Worm (Caenorhabditis elegans): ENCODE data around the gene nhr-104.

The nhr-104 gene

ce11 chrIV:4780129-4780528, 8.4 kb downstream of the nhr-104 start, which contains the start of gene set-15:
Gene set-15 (minus strand): TSS chrIV:4780229.
- TF ChIP-seq unc-62 (GFP tag; optimal IDR thresholded peaks at IDR 0.05): no peak

DNA sequence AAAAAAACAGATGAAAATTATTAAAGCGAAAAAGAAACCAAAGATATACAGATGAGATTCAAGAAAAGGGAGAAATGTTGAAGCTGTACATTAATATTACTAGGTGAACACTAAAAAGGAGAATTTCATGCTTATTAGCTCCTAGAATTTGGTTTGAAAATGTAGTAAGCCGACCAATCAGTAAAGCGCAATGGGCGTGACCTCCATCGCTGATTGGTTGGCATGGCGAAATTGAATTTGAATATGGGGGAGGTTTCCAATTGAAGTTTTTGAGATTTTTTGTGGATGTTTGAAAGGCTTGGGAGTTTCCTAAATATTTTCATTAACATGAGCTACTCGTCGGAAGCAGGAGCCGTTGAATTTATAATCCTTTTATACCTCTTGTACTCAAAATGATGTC, 12.0 kb downstream of the nhr-104 start:
- no peak for TF ChIP-seq unc-62 (GFP tag; optimal IDR thresholded peaks at IDR 0.05)

DNA sequence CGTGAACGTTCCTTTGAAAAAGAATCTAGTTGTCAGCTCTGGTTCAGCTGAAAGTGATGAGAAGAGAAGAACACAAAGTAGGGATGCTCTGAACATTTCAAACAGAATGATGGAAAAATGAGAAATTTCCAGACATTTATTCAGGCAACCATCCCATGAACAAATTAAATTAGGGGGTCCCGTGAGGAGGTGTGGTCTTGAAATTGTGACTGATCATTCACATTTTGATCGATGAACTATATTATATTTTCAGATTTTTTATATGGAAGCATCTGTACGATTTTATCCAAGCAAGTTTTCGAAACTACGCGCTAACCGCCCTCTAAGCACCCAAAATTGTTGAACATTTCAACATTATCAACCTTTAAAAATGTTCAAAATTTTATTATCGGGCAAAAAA, 12.5 kb downstream of the nhr-104 start, which contains the start of gene R11E3.19:
Gene R11E3.19 (minus strand): TSS at position 101 of the 400 bp plus-strand sequence.
- no peak for TF ChIP-seq unc-62 (GFP tag; optimal IDR thresholded peaks at IDR 0.05)

DNA sequence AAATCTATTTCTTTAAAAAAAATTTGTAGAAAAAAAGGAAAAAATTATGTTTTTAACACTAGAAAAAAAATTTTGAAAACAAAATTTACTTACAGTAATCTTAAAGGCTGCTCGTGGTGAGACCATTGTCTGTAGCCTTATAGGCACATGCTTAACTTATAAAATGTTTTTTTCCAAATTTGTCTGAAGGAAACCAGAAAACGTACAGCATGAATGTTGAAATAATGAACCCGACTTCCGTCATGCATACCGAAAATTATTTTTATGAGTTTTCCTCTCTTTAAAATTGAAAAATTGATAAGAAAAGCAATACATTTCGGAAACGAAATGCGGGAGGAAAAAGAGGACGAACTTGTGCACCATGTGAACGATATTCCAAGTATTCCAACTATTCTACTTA, 16.7 kb downstream of the nhr-104 start, which contains the start of gene R11E3.2:
Gene R11E3.2 (plus strand): TSS at position 301 of the 400 bp plus-strand sequence.
- TF ChIP-seq unc-62 (GFP tag; optimal IDR thresholded peaks at IDR 0.05): no peak

DNA sequence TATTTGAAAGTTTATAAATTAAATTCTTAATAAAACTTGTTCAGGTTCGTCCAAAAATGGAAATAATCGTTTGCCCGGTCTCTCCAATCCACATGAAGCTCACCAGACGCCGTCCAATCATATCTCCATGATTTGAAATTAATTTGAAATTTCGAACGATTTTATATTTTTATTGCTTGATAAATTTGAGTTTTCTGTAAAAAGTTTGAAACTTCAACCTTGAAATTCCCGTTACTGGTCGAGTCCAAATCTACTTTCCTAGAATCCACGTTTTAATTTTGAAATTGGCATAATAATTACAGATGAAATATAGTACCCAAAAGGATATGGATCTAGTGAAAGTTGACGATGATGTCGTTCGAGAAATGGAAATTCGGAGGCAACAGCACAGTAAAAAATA, 24.1 kb downstream of the nhr-104 start, which contains the start of gene npp-26:
Gene npp-26 (plus strand): TSS at position 301 of the 400 bp plus-strand sequence.
- no peak for TF ChIP-seq unc-62 (GFP tag; optimal IDR thresholded peaks at IDR 0.05)

DNA sequence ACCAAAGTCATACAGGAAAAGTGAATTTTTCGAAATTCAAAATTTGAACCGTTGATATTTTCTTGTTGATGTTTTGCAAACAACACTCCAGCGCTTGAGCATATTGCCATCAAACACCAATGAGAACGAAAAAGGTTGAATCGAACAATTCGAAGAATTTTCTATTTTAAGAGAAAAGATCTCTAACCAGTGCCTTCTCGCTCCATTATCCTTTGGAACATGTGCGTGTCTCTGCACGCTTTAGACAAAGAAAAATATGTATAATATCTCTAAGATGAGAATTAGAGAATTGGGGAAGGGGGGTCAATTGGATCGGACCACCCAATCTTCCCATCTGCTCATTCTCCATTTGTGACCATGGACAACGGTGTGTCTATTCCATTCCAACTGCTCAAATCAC, 24.6 kb downstream of the nhr-104 start, which contains the start of gene Y17G9B.2:
Gene Y17G9B.2 (plus strand): TSS at position 301 of the 400 bp plus-strand sequence.
- no peak for TF ChIP-seq unc-62 (GFP tag; optimal IDR thresholded peaks at IDR 0.05)

DNA sequence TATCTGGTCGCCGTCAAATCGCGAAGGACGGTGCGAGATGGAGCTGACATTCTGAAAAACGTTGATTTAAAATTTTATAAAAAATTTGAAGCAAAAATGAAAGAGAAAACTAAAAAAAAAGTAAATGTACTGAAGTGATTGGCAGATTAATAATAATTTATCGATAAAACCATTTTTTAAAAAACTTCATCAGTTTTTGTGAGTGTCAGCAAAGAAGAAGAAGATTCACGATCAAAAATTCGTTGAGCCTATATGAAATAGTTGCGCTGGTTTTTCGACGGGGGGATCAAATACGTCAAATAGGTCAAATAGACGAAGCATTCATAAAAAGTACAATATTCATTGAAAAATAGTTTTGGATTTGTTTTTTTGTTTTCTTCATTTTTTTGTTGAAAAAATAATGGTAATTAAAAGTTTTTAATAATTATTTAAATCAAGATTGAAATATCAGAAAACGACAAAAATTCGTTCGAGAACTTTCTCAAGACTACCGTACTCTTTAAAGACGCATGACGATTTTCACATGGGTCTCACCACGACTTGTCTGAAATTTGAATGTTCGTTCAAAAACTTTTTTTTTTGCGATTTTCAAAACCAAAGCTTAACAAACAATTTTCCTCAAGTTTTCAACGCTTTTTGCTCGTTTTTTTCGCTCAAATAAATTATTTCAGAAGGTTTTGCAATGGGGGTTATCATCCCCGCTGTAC, 28.0 kb downstream of the nhr-104 start, which contains the start of the genes memi-1 and cyp-31A3:
Gene memi-1 (minus strand): TSS at position 51 of the 707 bp plus-strand sequence.
Gene cyp-31A3 (plus strand): TSS at position 672 of the 707 bp plus-strand sequence.
- no peak for TF ChIP-seq unc-62 (GFP tag; optimal IDR thresholded peaks at IDR 0.05)

ce11 chrIV:4758659-4759058, 29.8 kb downstream of the nhr-104 start, which contains the start of gene Y17G9B.8:
Gene Y17G9B.8 (minus strand): TSS chrIV:4758840.
- TF ChIP-seq unc-62 (GFP tag; optimal IDR thresholded peaks at IDR 0.05): no peak

ce11 chrIV:4755929-4756655, 32.4 kb downstream of the nhr-104 start, which contains the start of the genes fbxb-77 and Y17G9B.11:
Gene fbxb-77 (minus strand): TSS chrIV:4756157.
Gene Y17G9B.11 (plus strand): TSS chrIV:4756605.
- no peak for TF ChIP-seq unc-62 (GFP tag; optimal IDR thresholded peaks at IDR 0.05)

DNA sequence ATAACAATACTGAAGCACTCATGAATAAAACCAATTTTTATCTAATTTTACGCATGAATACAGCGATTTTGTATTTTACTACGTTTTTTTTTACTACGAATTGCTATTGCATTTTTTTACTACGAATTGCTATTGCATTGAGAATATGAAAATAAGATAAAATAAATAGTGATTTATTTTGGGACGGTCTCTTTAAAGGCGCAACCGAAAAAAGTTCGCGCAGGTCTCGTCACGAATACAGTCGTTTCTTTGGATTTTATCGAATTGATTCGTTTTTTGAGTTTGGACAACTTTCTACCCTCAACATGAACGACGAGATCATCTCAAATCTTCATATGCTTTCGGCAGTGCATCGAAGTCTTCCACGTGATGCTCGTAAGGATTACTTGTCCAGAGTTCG, 36.7 kb downstream of the nhr-104 start, which contains the start of gene Y17G9B.4:
Gene Y17G9B.4 (plus strand): TSS at position 306 of the 400 bp plus-strand sequence.
- no peak for TF ChIP-seq unc-62 (GFP tag; optimal IDR thresholded peaks at IDR 0.05)

- TF ChIP-seq unc-62 (GFP tag; optimal IDR thresholded peaks at IDR 0.05): peak; percentile 61
Measured at ce11 chrIV:4749728-4750278, 38.7 kb downstream of the nhr-104 start, which contains the start of the genes rpl-20 and Y17G9B.5. Gene rpl-20 (minus strand): TSS chrIV:4749778. Gene Y17G9B.5 (plus strand): TSS chrIV:4750240.

- no peak for TF ChIP-seq unc-62 (GFP tag; optimal IDR thresholded peaks at IDR 0.05)
Measured at ce11 chrIV:4749155-4749554, 39.3 kb downstream of the nhr-104 start.

DNA sequence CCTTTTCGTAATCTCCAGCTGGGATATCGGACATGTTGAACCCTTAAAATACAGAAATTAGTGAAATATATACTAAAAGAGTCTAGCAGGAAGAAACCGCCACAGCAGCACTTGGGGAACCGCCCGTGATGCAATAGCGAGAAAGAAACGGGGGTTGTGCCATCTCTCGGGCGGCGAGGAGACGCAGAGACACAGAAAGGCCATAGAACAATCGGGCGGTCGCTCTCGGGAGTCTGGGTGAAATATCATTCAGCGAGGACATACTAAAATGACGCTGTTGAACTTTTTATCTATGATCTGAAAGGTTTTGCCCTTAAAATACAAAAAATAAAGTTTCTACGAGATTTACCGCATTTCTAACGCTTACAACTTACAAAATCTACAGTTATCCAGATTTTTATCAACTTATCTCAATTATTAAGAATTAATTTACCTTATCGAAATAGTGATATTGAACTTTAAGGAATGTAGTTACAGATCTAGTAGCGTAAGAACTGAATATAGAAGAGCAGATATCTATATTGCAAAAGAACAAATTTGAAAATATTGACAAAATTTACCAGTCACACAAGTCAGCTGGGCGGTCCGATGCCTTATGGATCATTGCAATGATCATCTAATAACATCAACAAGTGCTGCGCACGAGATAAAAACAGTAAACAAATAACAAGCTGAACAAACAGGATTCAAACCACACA, 39.9 kb downstream of the nhr-104 start, which contains the start of gene cyc-2.1:
Gene cyc-2.1 (minus strand): TSS at position 605 of the 698 bp plus-strand sequence.
- no peak for TF ChIP-seq unc-62 (GFP tag; optimal IDR thresholded peaks at IDR 0.05)

DNA sequence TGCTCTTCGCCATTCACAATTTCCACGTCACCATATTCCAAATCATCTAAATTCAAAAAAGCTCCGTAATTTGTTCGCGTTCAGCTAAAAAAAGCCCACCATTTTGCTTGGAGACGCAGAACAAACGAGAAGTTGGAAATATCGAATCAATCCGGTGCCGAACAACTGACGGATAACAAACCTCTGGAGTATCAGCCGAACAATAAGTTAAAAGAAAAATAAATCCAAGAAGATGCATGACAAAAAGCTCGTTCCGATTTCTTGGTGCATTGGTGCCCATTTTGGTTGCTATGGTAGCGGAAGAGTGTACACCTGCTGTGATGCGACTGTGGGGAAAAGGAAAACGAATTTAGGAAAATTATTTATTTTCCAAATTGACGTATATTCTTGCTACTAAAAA, 40.9 kb downstream of the nhr-104 start, which contains the start of gene tctn-1:
Gene tctn-1 (minus strand): TSS at position 280 of the 400 bp plus-strand sequence.
- no peak for TF ChIP-seq unc-62 (GFP tag; optimal IDR thresholded peaks at IDR 0.05)

DNA sequence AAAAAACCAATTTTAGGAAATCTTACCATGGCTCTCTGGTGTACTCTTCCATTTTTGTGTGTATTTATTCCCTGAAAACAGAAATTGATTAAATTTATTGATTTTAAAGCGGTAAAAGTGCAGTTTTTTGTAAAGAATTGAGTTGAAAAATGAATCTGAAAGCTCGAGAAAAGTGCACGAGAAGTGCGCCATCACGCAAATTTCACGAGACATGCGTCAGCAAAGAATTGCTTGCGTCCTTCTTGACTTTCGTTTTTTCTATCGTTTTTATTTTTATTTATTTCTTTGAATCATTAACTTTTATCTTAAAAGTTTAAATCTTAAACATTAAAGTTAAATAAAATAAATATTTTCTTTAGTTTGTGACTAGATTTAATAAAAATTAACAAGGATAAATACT, 43.1 kb downstream of the nhr-104 start, which contains the start of gene timm-17B.1:
Gene timm-17B.1 (minus strand): TSS at position 71 of the 400 bp plus-strand sequence.
- no peak for TF ChIP-seq unc-62 (GFP tag; optimal IDR thresholded peaks at IDR 0.05)
